Fruit fly (Drosophila melanogaster): ENCODE measurements around the gene CG5114.

CG5114 gene

DNA sequence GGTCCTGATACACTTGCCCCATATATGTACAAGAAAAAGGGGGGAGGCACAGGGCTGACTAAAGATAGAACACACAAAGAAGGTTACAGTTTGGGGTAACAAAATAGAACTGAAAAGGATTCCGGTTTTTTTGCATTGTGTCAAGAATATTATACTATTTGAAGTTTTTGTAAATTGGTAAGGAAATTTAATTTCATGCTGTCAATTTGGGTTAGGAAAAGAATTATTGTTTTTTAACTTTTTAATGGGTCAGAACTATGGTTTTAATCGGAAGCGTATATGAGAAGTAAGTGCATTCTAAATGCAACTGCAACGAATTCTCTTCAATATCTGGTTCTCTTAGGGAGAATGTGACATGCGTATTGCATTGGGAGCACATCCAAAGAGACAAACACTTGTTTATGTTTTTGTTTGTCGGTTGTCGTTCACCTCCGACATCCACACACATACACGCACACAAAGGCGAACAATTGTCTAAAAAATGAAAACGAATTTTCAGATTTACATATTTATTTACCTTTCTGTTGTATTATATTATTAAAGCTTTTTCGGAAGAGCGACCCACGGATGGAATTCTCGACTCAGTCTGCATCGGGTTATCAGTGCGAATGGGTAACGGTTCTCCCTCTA is 2.0 kb downstream of the CG5114 start, which contains the start of gene mnd (continued):
- TF ChIP-seq CG11762 (GFP tag; optimal IDR thresholded peaks at IDR 0.05; ENCODE audit: insufficient read depth): peak; percentile 65
- peak; percentile 68 for TF ChIP-seq Eip75B (GFP tag; optimal IDR thresholded peaks at IDR 0.05)
- peak; percentile 81 for TF ChIP-seq net (GFP tag; optimal IDR thresholded peaks at IDR 0.05)
- TF ChIP-seq CG3032 (tag; optimal IDR thresholded peaks at IDR 0.05): peak; percentile 63
- peak; percentile 10 for TF ChIP-seq lz (GFP tag; optimal IDR thresholded peaks at IDR 0.05)
- peak; percentile 84 for TF ChIP-seq CG32006 (GFP tag; optimal IDR thresholded peaks at IDR 0.05)
- no peak for TF ChIP-seq CG6854 (GFP tag; optimal IDR thresholded peaks at IDR 0.05)
- peak; percentile 94 for TF ChIP-seq Eip78C (GFP tag)
- TF ChIP-seq eg (GFP tag; IDR thresholded peaks at IDR 0.05): peak; percentile 96
- TF ChIP-seq topi (GFP tag; optimal IDR thresholded peaks at IDR 0.05): peak; percentile 51
- peak; percentile 43 for TF ChIP-seq CG6792 (GFP tag; optimal IDR thresholded peaks at IDR 0.05)
- no peak for TF ChIP-seq Hr39 (GFP tag; optimal IDR thresholded peaks at IDR 0.05)
- peak; percentile 79 for TF ChIP-seq achi (GFP tag; optimal IDR thresholded peaks at IDR 0.05)
- TF ChIP-seq Met (GFP tag; optimal IDR thresholded peaks at IDR 0.05): peak; percentile 42
- TF ChIP-seq Ets21C (GFP tag; optimal IDR thresholded peaks at IDR 0.05): no peak
- peak; percentile 67 for TF ChIP-seq CG7368 (GFP tag; optimal IDR thresholded peaks at IDR 0.05)
- no peak for TF ChIP-seq Blimp-1 (GFP tag; optimal IDR thresholded peaks at IDR 0.05)
- peak; percentile 39 for TF ChIP-seq Sox102F (GFP tag; optimal IDR thresholded peaks at IDR 0.05)
- TF ChIP-seq CG8119 (GFP tag; IDR thresholded peaks at IDR 0.05): peak; percentile 93
- peak; percentile 84 for TF ChIP-seq CG11294 (GFP tag; IDR thresholded peaks at IDR 0.05)
- peak; percentile 68 for TF ChIP-seq CG10631 (GFP tag; optimal IDR thresholded peaks at IDR 0.05)
- peak; percentile 78 for TF ChIP-seq pdm3 (GFP tag; optimal IDR thresholded peaks at IDR 0.05)
- peak; percentile 47 for TF ChIP-seq fd59A (GFP tag; optimal IDR thresholded peaks at IDR 0.05)
- peak; percentile 63 for TF ChIP-seq CG8632 (GFP tag; optimal IDR thresholded peaks at IDR 0.05)
- peak; percentile 88 for TF ChIP-seq CG6276 (GFP tag; optimal IDR thresholded peaks at IDR 0.05)
- peak; percentile 72 for TF ChIP-seq svp (GFP tag)
- no peak for TF ChIP-seq fd85E (GFP tag; optimal IDR thresholded peaks at IDR 0.05)
- TF ChIP-seq Lpt (GFP tag; optimal IDR thresholded peaks at IDR 0.05): peak; percentile 87
- TF ChIP-seq vri (GFP tag; optimal IDR thresholded peaks at IDR 0.05): no peak
- TF ChIP-seq Hr38 (GFP tag; optimal IDR thresholded peaks at IDR 0.05): no peak
- TF ChIP-seq esn (GFP tag; optimal IDR thresholded peaks at IDR 0.05): peak; percentile 52
- peak; percentile 57 for TF ChIP-seq CG6808 (GFP tag; optimal IDR thresholded peaks at IDR 0.05)
- TF ChIP-seq CG1621 (tag; optimal IDR thresholded peaks at IDR 0.05): peak; percentile 50
- TF ChIP-seq dac (GFP tag; optimal IDR thresholded peaks at IDR 0.05): no peak
- no peak for TF ChIP-seq fkh (GFP tag; optimal IDR thresholded peaks at IDR 0.05)
- peak; percentile 89 for TF ChIP-seq Ets96B (tag; optimal IDR thresholded peaks at IDR 0.05)
- TF ChIP-seq Gug (GFP tag; IDR thresholded peaks at IDR 0.05): peak; percentile 85
- peak; percentile 54 for TF ChIP-seq CG16779 (tag; optimal IDR thresholded peaks at IDR 0.05)
- TF ChIP-seq CG3919 (GFP tag; optimal IDR thresholded peaks at IDR 0.05): peak; percentile 84
- peak; percentile 65 for TF ChIP-seq CG10669 (GFP tag; optimal IDR thresholded peaks at IDR 0.05)
- TF ChIP-seq CG15336 (GFP tag; IDR thresholded peaks at IDR 0.05): peak; percentile 95

dm6 chr3L:14986340-14986916 is 3.8 kb downstream of the CG5114 start:
- no peak for TF ChIP-seq topi (GFP tag; optimal IDR thresholded peaks at IDR 0.05)
- TF ChIP-seq Sox15 (GFP tag; optimal IDR thresholded peaks at IDR 0.05): no peak
- peak; percentile 44 for TF ChIP-seq Eip78C (GFP tag)
- no peak for TF ChIP-seq Sox14 (GFP tag; optimal IDR thresholded peaks at IDR 0.05)
- TF ChIP-seq CG8319 (GFP tag; optimal IDR thresholded peaks at IDR 0.05): no peak
- peak; percentile 38 for TF ChIP-seq svp (GFP tag)
- TF ChIP-seq Met (GFP tag; optimal IDR thresholded peaks at IDR 0.05): peak; percentile 1
- TF ChIP-seq Hr4 (GFP tag; optimal IDR thresholded peaks at IDR 0.05): peak; percentile 26
- TF ChIP-seq CG11902 (GFP tag; optimal IDR thresholded peaks at IDR 0.05): no peak
- TF ChIP-seq fd85E (GFP tag; optimal IDR thresholded peaks at IDR 0.05): no peak
- no peak for TF ChIP-seq CG10631 (GFP tag; optimal IDR thresholded peaks at IDR 0.05)
- TF ChIP-seq vri (GFP tag; optimal IDR thresholded peaks at IDR 0.05): no peak
- TF ChIP-seq Eip75B (GFP tag; optimal IDR thresholded peaks at IDR 0.05): no peak
- no peak for TF ChIP-seq CG16779 (tag; optimal IDR thresholded peaks at IDR 0.05)
- TF ChIP-seq CG11294 (GFP tag; IDR thresholded peaks at IDR 0.05): no peak
- TF ChIP-seq Gug (GFP tag; IDR thresholded peaks at IDR 0.05): no peak
- no peak for TF ChIP-seq CG31627 (GFP tag; optimal IDR thresholded peaks at IDR 0.05)
